Worm (Caenorhabditis elegans): ENCODE data around the gene cpg-9.

Gene cpg-9

ce11 chrIV:3028842-3029241 lies 41.2 kb downstream of the cpg-9 start, which contains the start of gene ndnf-1:
TSS of gene ndnf-1 (minus strand) at chrIV:3028942.
- TF ChIP-seq ztf-4 (tag; optimal IDR thresholded peaks at IDR 0.05) (no peak), gmeb-1 (tag; optimal IDR thresholded peaks at IDR 0.05) (no peak), mdl-1 (tag; optimal IDR thresholded peaks at IDR 0.05) (no peak), Y55F3AM.14 (GFP tag; optimal IDR thresholded peaks at IDR 0.05) (no peak), unc-62 (GFP tag; optimal IDR thresholded peaks at IDR 0.05) (no peak), ceh-16 (tag; optimal IDR thresholded peaks at IDR 0.05) (no peak), ztf-11 (tag; optimal IDR thresholded peaks at IDR 0.05) (no peak)

ce11 chrIV:3025874-3026609 lies 44.0 kb downstream of the cpg-9 start:
- TF ChIP-seq unc-62 (GFP tag; optimal IDR thresholded peaks at IDR 0.05) (no peak), dmd-4 (tag; optimal IDR thresholded peaks at IDR 0.05) (no peak), ztf-4 (tag; optimal IDR thresholded peaks at IDR 0.05) (peak; percentile 49), C34F6.9 (tag; optimal IDR thresholded peaks at IDR 0.05) (peak; percentile 36), nhr-129 (tag; optimal IDR thresholded peaks at IDR 0.05) (peak; percentile 61), F13H6.1 (tag; optimal IDR thresholded peaks at IDR 0.05) (peak; percentile 61), lsy-2 (tag; optimal IDR thresholded peaks at IDR 0.05) (peak in 1 of 2 experiments; percentile 50), sma-9 (GFP tag; optimal IDR thresholded peaks at IDR 0.05) (peak; percentile 82), sma-9 (tag; optimal IDR thresholded peaks at IDR 0.05) (no peak)

ce11 chrIV:3019438-3019837 lies 50.6 kb downstream of the cpg-9 start, which contains the start of gene lin-22:
TSS of gene lin-22 (plus strand) at chrIV:3019738.
- TF ChIP-seq ztf-1 (GFP tag; conservative IDR thresholded peaks at IDR 0.05): no peak
- no peak for TF ChIP-seq ZK546.5 (tag; optimal IDR thresholded peaks at IDR 0.05)
- TF ChIP-seq peb-1 (tag; optimal IDR thresholded peaks at IDR 0.05): no peak
- no peak for TF ChIP-seq fos-1 (tag; optimal IDR thresholded peaks at IDR 0.05)
- no peak for TF ChIP-seq unc-55 (GFP tag; optimal IDR thresholded peaks at IDR 0.05)
- no peak for TF ChIP-seq mdl-1 (tag; optimal IDR thresholded peaks at IDR 0.05)

ce11 chrIV:3018588-3018987 lies 51.4 kb downstream of the cpg-9 start:
- TF ChIP-seq lin-13 (GFP tag; optimal IDR thresholded peaks at IDR 0.05) (no peak), lsy-2 (tag; optimal IDR thresholded peaks at IDR 0.05) (peak in 1 of 2 experiments; percentile 50)
